Worm (Caenorhabditis elegans) whole organism, L2 larva: ENCODE measurements around the gene rskd-1.

ENCODE experiments used
- ama-1 ChIP-seq: fragments of 150-350 bp; optimal IDR thresholded peaks from 2 replicates; lab custom pipeline; 2018; ENCODE audit warnings: inconsistent platforms
- elt-3 ChIP-seq: sonication (generic microtip); optimal IDR thresholded peaks from 2 replicates; lab custom pipeline; 2017; ENCODE audit warnings: missing biosample characterization, missing genetic modification characterization
- nhr-12 ChIP-seq: fragments of 150-350 bp; optimal IDR thresholded peaks from 2 replicates; lab custom pipeline; 2014; ENCODE audit warnings: missing biosample characterization, missing genetic modification characterization
- nhr-237 ChIP-seq: fragments of 150-350 bp; optimal IDR thresholded peaks from 2 replicates; lab custom pipeline; 2014; ENCODE audit warnings: missing biosample characterization, missing genetic modification characterization
- nhr-77 ChIP-seq: fragments of 150-350 bp; optimal IDR thresholded peaks from 2 replicates; lab custom pipeline; 2014; ENCODE audit warnings: missing biosample characterization, missing genetic modification characterization
- unc-39 ChIP-seq: fragments of 150-350 bp; optimal IDR thresholded peaks from 2 replicates; lab custom pipeline; 2014; ENCODE audit warnings: missing biosample characterization, missing genetic modification characterization

ce11 chrV:12298184-12298583 lies 9.8 kb upstream of the rskd-1 start:
- TF ChIP-seq nhr-77 (tag; lab: Kevin White, UChicago) (no peak), unc-39 (tag; lab: Kevin White, UChicago) (no peak), nhr-237 (tag; lab: Kevin White, UChicago) (no peak), nhr-12 (tag; lab: Kevin White, UChicago) (no peak), elt-3 (no peak), ama-1 (lab: Kevin White, UChicago) (no peak)
